Fruit fly (Drosophila melanogaster) whole organism, embryonic: ENCODE measurements around the gene CG32681.

Experiments used
- Aef1 ChIP-seq: fragments of 200-800 bp; sonication (Bioruptor generic); IDR thresholded peaks from 3 replicates; pipeline ENCODE4 v1.3.6; 2022; ENCODE audit warnings: missing biosample characterization, missing genetic modification characterization
- Awh ChIP-seq: fragments of 200-800 bp; sonication (Bioruptor generic); IDR thresholded peaks from 2 replicates; pipeline ENCODE4, ENCODE4 v1.3.6; 2022; ENCODE audit warnings: missing biosample characterization, missing genetic modification characterization
- BEAF-32 ChIP-seq: fragments of 200-800 bp; sonication (Bioruptor generic); optimal IDR thresholded peaks from 3 replicates; lab custom pipeline; 2017; ENCODE audit warnings: missing biosample characterization, missing genetic modification characterization, mild to moderate bottlenecking, moderate library complexity, missing genetic modification reagents
- CG11504 ChIP-seq: fragments of 200-800 bp; sonication (Bioruptor generic); optimal IDR thresholded peaks from 3 replicates; lab custom pipeline; 2019; ENCODE audit warnings: missing biosample characterization, mild to moderate bottlenecking, missing genetic modification characterization, moderate library complexity
- CG12769 ChIP-seq: fragments of 200-800 bp; sonication (Bioruptor generic); optimal IDR thresholded peaks from 2 replicates; lab custom pipeline; 2019; ENCODE audit warnings: missing biosample characterization, mild to moderate bottlenecking, missing genetic modification characterization, moderate library complexity
- CG14965 ChIP-seq: fragments of 200-800 bp; sonication (Bioruptor generic); optimal IDR thresholded peaks from 2 replicates; lab custom pipeline; 2016; ENCODE audit warnings: missing biosample characterization, missing genetic modification characterization, borderline replicate concordance
- CG15269 ChIP-seq: fragments of 200-800 bp; sonication (Bioruptor generic); optimal IDR thresholded peaks from 2 replicates; lab custom pipeline; 2018; ENCODE audit warnings: missing biosample characterization, mild to moderate bottlenecking, missing genetic modification characterization, moderate library complexity
- CG17361 ChIP-seq: fragments of 200-800 bp; sonication (Bioruptor generic); IDR thresholded peaks from 3 replicates; pipeline ENCODE4 v1.3.6; 2022; ENCODE audit warnings: missing biosample characterization, missing genetic modification characterization
- CG30403 ChIP-seq: fragments of 200-800 bp; sonication (Bioruptor generic); optimal IDR thresholded peaks from 3 replicates; lab custom pipeline; 2016; ENCODE audit warnings: missing biosample characterization, missing genetic modification characterization
- CG30431 ChIP-seq: fragments of 200-800 bp; sonication (Bioruptor generic); optimal IDR thresholded peaks from 2 replicates; lab custom pipeline; 2017; ENCODE audit warnings: missing biosample characterization, missing genetic modification characterization
- CG31441 ChIP-seq: fragments of 200-800 bp; sonication (Bioruptor generic); IDR thresholded peaks from 2 replicates; pipeline ENCODE4 v1.3.6; 2022; ENCODE audit warnings: missing biosample characterization, missing genetic modification characterization
- CG34422 ChIP-seq: fragments of 200-800 bp; sonication (Bioruptor generic); IDR thresholded peaks from 3 replicates; pipeline ENCODE4 v1.3.6; 2022; ENCODE audit warnings: missing biosample characterization, missing genetic modification characterization
- CG4404 ChIP-seq: fragments of 200-800 bp; sonication (Bioruptor generic); IDR thresholded peaks from 2 replicates; pipeline ENCODE4 v1.3.6; 2022; ENCODE audit warnings: missing biosample characterization, missing genetic modification characterization
- CG6689 ChIP-seq: fragments of 200-800 bp; sonication (Bioruptor generic); IDR thresholded peaks from 2 replicates; pipeline ENCODE4 v1.3.6; 2022; ENCODE audit warnings: missing biosample characterization, missing genetic modification characterization
- CG9215 ChIP-seq: fragments of 200-800 bp; sonication (Bioruptor generic); IDR thresholded peaks from 2 replicates; pipeline ENCODE4 v1.3.6; 2022; ENCODE audit warnings: missing biosample characterization, missing genetic modification characterization
- CG9727 ChIP-seq: fragments of 200-800 bp; sonication (Bioruptor generic); optimal IDR thresholded peaks from 3 replicates; lab custom pipeline; 2017; ENCODE audit warnings: missing biosample characterization, mild to moderate bottlenecking, missing genetic modification characterization
- CG9817 ChIP-seq: fragments of 200-800 bp; sonication (Bioruptor generic); optimal IDR thresholded peaks from 2 replicates; lab custom pipeline; 2018; ENCODE audit warnings: missing biosample characterization, mild to moderate bottlenecking, missing genetic modification characterization, moderate library complexity
- CG9932 ChIP-seq: fragments of 200-800 bp; sonication (Bioruptor generic); IDR thresholded peaks from 2 replicates; pipeline ENCODE4 v1.3.6; 2022; ENCODE audit warnings: missing biosample characterization, missing genetic modification characterization
- CTCF ChIP-seq: fragments of 200-800 bp; sonication (Bioruptor generic); optimal IDR thresholded peaks from 2 replicates; lab custom pipeline; 2017; ENCODE audit warnings: missing biosample characterization, mild to moderate bottlenecking, missing genetic modification characterization, moderate library complexity
- D19A ChIP-seq: fragments of 200-800 bp; optimal IDR thresholded peaks from 3 replicates; lab custom pipeline; 2019; ENCODE audit warnings: missing biosample characterization, mild to moderate bottlenecking, missing genetic modification characterization, moderate library complexity
- Dbx ChIP-seq: fragments of 200-800 bp; sonication (Bioruptor generic); IDR thresholded peaks from 3 replicates; pipeline ENCODE4 v1.3.6; 2022; ENCODE audit warnings: missing biosample characterization, missing genetic modification characterization
- Doc2 ChIP-seq: fragments of 200-800 bp; sonication (Bioruptor generic); IDR thresholded peaks from 2 replicates; pipeline ENCODE4 v1.3.6; 2022; ENCODE audit warnings: missing biosample characterization, missing genetic modification characterization
- Drgx ChIP-seq: fragments of 200-800 bp; sonication (Bioruptor generic); IDR thresholded peaks from 2 replicates; pipeline ENCODE4 v1.3.6; 2022; ENCODE audit warnings: missing biosample characterization, missing genetic modification characterization
- Eip74EF ChIP-seq, 2 experiments: fragments of 200-800 bp in 1 of 2; fragments of >200 bp in 1 of 2; sonication (Bioruptor generic) in 1 of 2; optimal IDR thresholded peaks; 2 replicates each; lab custom pipeline; 2017 to 2019; ENCODE audit warnings: missing biosample characterization in 2 of 2, missing genetic modification characterization in 2 of 2, mild to moderate bottlenecking in 1 of 2, moderate library complexity in 1 of 2
- HmgZ ChIP-seq: fragments of 200-800 bp; sonication (Bioruptor generic); optimal IDR thresholded peaks from 2 replicates; lab custom pipeline; 2018; ENCODE audit warnings: missing biosample characterization, mild to moderate bottlenecking, missing genetic modification characterization
- Oli ChIP-seq: fragments of 200-800 bp; sonication (Bioruptor generic); optimal IDR thresholded peaks from 2 replicates; lab custom pipeline; 2018; ENCODE audit warnings: missing biosample characterization, mild to moderate bottlenecking, missing genetic modification characterization, moderate library complexity
- Rx ChIP-seq: fragments of 200-800 bp; sonication (Bioruptor generic); IDR thresholded peaks from 2 replicates; pipeline ENCODE4 v1.3.6; 2022; ENCODE audit warnings: missing biosample characterization, missing genetic modification characterization
- Sox102F ChIP-seq: fragments of 200-800 bp; sonication (Bioruptor generic); optimal IDR thresholded peaks from 2 replicates; lab custom pipeline; 2018; ENCODE audit warnings: missing biosample characterization, mild to moderate bottlenecking, missing genetic modification characterization, moderate library complexity
- Stat92E ChIP-seq, 3 experiments: fragments of >200 bp in 2 of 3; fragments of 200-800 bp in 1 of 3; sonication (Bioruptor generic) in 1 of 3; optimal IDR thresholded peaks; 2 replicates each; lab custom pipeline; 2017 to 2019; ENCODE audit warnings: missing biosample characterization in 3 of 3, missing genetic modification characterization in 3 of 3, mild to moderate bottlenecking in 1 of 3, moderate library complexity in 1 of 3
- Taf1 ChIP-seq: fragments of 200-800 bp; sonication (Bioruptor generic); IDR thresholded peaks from 2 replicates; pipeline ENCODE4 v1.3.6; 2022; ENCODE audit warnings: missing biosample characterization, missing genetic modification characterization
- exex ChIP-seq: fragments of 200-800 bp; sonication (Bioruptor generic); optimal IDR thresholded peaks from 4 replicates; lab custom pipeline; 2018; ENCODE audit warnings: missing biosample characterization, mild to moderate bottlenecking, missing genetic modification characterization, moderate library complexity
- fd3F ChIP-seq: fragments of 200-800 bp; sonication (Bioruptor generic); optimal IDR thresholded peaks from 2 replicates; lab custom pipeline; 2018; ENCODE audit warnings: missing biosample characterization, mild to moderate bottlenecking, missing genetic modification characterization, moderate library complexity
- gcm2 ChIP-seq: fragments of 200-800 bp; sonication (Bioruptor generic); optimal IDR thresholded peaks from 2 replicates; lab custom pipeline; 2016; ENCODE audit warnings: missing biosample characterization, missing genetic modification characterization
- gem ChIP-seq: fragments of 200-800 bp; sonication (Bioruptor generic); optimal IDR thresholded peaks from 2 replicates; lab custom pipeline; 2019; ENCODE audit warnings: missing biosample characterization, mild to moderate bottlenecking, missing genetic modification characterization, moderate library complexity
- grau ChIP-seq: fragments of 200-800 bp; optimal IDR thresholded peaks from 3 replicates; lab custom pipeline; 2019; ENCODE audit warnings: missing biosample characterization, mild to moderate bottlenecking, missing genetic modification characterization, moderate library complexity
- gsb ChIP-seq: fragments of 200-800 bp; sonication (Bioruptor generic); IDR thresholded peaks from 2 replicates; pipeline ENCODE4 v1.3.6; 2022; ENCODE audit warnings: missing biosample characterization, missing genetic modification characterization
- hbn ChIP-seq: fragments of 200-800 bp; sonication (Bioruptor generic); IDR thresholded peaks from 2 replicates; pipeline ENCODE4 v1.3.6; 2022; ENCODE audit warnings: missing biosample characterization, missing genetic modification characterization; ENCODE audit not compliant: partially characterized antibody
- lab ChIP-seq: fragments of 200-800 bp; sonication (Bioruptor generic); optimal IDR thresholded peaks from 3 replicates; lab custom pipeline; 2017; ENCODE audit warnings: missing biosample characterization, missing genetic modification characterization, mild to moderate bottlenecking, moderate library complexity, missing genetic modification reagents
- lbe ChIP-seq: fragments of 200-800 bp; sonication (Bioruptor generic); optimal IDR thresholded peaks from 2 replicates; lab custom pipeline; 2016; ENCODE audit warnings: missing biosample characterization, mild to moderate bottlenecking, missing genetic modification characterization
- mld ChIP-seq: fragments of 200-800 bp; sonication (Bioruptor generic); IDR thresholded peaks from 3 replicates; pipeline ENCODE4 v1.3.6; 2022; ENCODE audit warnings: missing biosample characterization, missing genetic modification characterization; ENCODE audit not compliant: partially characterized antibody
- pan ChIP-seq, 4 experiments: fragments of >200 bp in 3 of 4; fragments of 200-800 bp in 1 of 4; sonication (Bioruptor generic) in 1 of 4; optimal IDR thresholded peaks in 3 of 4; IDR thresholded peaks in 1 of 4; 2 replicates each; pipeline versions ENCODE4 v1.3.6 to Lab custom; 2017 to 2022; ENCODE audit warnings: missing biosample characterization in 2 of 4, missing genetic modification characterization in 2 of 4, mixed read lengths in 1 of 4
- ranshi ChIP-seq: fragments of 200-800 bp; sonication (Bioruptor generic); IDR thresholded peaks from 2 replicates; pipeline ENCODE4 v1.3.6; 2022; ENCODE audit warnings: missing biosample characterization, missing genetic modification characterization
- sens ChIP-seq: fragments of 200-800 bp; sonication (Bioruptor generic); peaks from one replicate; lab custom pipeline; 2016; ENCODE audit warnings: missing biosample characterization, missing genetic modification characterization
- slbo ChIP-seq: fragments of 200-800 bp; sonication (Bioruptor generic); IDR thresholded peaks from 2 replicates; pipeline ENCODE4 v1.3.6; 2022; ENCODE audit warnings: missing biosample characterization, missing genetic modification characterization
- ssp ChIP-seq: fragments of 200-800 bp; sonication (Bioruptor generic); IDR thresholded peaks from 2 replicates; pipeline ENCODE4 v1.3.6; 2022; ENCODE audit warnings: missing biosample characterization, missing genetic modification characterization
- sug ChIP-seq: fragments of 200-800 bp; optimal IDR thresholded peaks from 2 replicates; lab custom pipeline; 2019; ENCODE audit warnings: missing biosample characterization, mild to moderate bottlenecking, missing genetic modification characterization, moderate library complexity
- ttk ChIP-seq: fragments of 200-800 bp; sonication (Bioruptor generic); IDR thresholded peaks from 2 replicates; pipeline ENCODE4 v2.1.2; 2022; ENCODE audit warnings: missing biosample characterization, missing genetic modification characterization
- unpg ChIP-seq: fragments of 200-800 bp; sonication (Bioruptor generic); optimal IDR thresholded peaks from 3 replicates; lab custom pipeline; 2018; ENCODE audit warnings: missing biosample characterization, mild to moderate bottlenecking, missing genetic modification characterization, moderate library complexity

Gene CG32681

DNA sequence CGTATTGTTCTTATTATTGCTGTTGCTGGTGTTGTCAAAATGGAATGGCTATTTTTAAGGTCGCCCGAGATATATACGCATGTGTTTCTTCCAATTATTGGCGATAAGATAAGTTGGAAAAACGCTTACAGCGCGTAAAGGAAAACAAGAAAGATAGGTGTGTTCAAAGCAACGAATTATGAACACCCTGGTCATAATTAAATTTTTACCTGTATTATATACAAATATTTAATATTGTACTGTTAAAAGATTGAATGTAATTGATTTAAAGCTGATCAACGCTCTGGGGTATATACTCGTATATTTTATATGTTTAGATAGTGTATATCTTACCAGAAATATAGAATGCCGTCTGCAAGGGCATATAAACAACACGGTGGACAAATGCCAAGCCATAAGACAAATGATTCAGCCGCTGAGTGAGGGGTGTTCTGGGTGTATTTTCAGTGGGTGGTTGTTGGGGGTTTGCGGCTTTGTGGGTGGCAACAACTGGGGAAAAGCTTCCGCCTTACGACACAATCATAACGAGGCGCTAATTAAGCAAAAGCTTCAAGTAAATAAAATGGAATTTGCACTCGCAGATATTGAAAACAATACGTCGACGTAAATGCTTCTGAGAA, 16.5 kb upstream of the CG32681 start (continued):
- no peak for TF ChIP-seq CG30431 (GFP tag; lab: Kevin White, UChicago)
- TF ChIP-seq Rx (GFP tag; lab: Robert Waterston, UW): no peak
- no peak for TF ChIP-seq CG14965
- TF ChIP-seq hbn (GFP tag; lab: Robert Waterston, UW): no peak
- peak; percentile 35 for TF ChIP-seq unpg
- TF ChIP-seq CG9215 (GFP tag; lab: Robert Waterston, UW): peak; percentile 40; the same call in 1 of the 2 replicates
- TF ChIP-seq gem (tag; lab: Kevin White, UChicago): peak; percentile 50
- TF ChIP-seq gsb (GFP tag; lab: Robert Waterston, UW): 0 out of 2 replicates have a peak, but pooled peaks have one; percentile 18
- 0 out of 2 replicates have a peak, but pooled peaks have one; percentile 27 for TF ChIP-seq CG31441
- TF ChIP-seq D19A (tag; lab: Kevin White, UChicago): peak; percentile 93
- TF ChIP-seq Taf1 (GFP tag; lab: Robert Waterston, UW): peak; percentile 30; the same call in 1 of the 2 replicates
- peak; percentile 46 for TF ChIP-seq sug
- peak; percentile 53 for TF ChIP-seq CG12769 (tag; lab: Kevin White, UChicago)
- peak; percentile 27; the same call in 1 of the 2 replicates for TF ChIP-seq ttk (GFP tag; lab: Robert Waterston, UW)
- TF ChIP-seq Dbx: peak; percentile 61
- peak; percentile 2 for TF ChIP-seq fd3F
- peak; percentile 20 for TF ChIP-seq CG9727 (GFP tag; lab: Kevin White, UChicago)
- peak; percentile 4 for TF ChIP-seq CG9817
- TF ChIP-seq pan (optimal IDR thresholded peaks at IDR 0.05; lab: Kevin White, UChicago): no peak
- peak in 1 of 2 experiments; percentile 70 for TF ChIP-seq pan (GFP tag; optimal IDR thresholded peaks at IDR 0.05 in 1 of 2, IDR thresholded peaks at IDR 0.05 in 1 of 2)
- TF ChIP-seq grau (tag; lab: Kevin White, UChicago): peak; percentile 50
- peak; percentile 49 for TF ChIP-seq sens (GFP tag; lab: Kevin White, UChicago)
- peak; percentile 81 for TF ChIP-seq exex (tag; lab: Kevin White, UChicago)
- TF ChIP-seq CG30403: peak; percentile 11
- TF ChIP-seq mld (GFP tag; lab: Robert Waterston, UW): no peak
- TF ChIP-seq Eip74EF (GFP tag; optimal IDR thresholded peaks at IDR 0.05; lab: Kevin White, UChicago): peak in 1 of 2 experiments; percentile 2
- TF ChIP-seq Aef1 (GFP tag; lab: Robert Waterston, UW): peak; percentile 42; the same call in 2 of the 3 replicates
- no peak for TF ChIP-seq BEAF-32 (GFP tag; lab: Kevin White, UChicago)
- TF ChIP-seq CG15269 (tag; lab: Kevin White, UChicago): peak; percentile 45
- 0 out of 3 replicates have a peak, but pooled peaks have one; percentile 12 for TF ChIP-seq CG17361 (GFP tag; lab: Robert Waterston, UW)
- peak; percentile 55; the same call in 1 of the 2 replicates for TF ChIP-seq CG6689 (GFP tag; lab: Robert Waterston, UW)
- no peak for TF ChIP-seq lbe
- TF ChIP-seq slbo (GFP tag; lab: Robert Waterston, UW): peak; percentile 63
- 0 out of 3 replicates have a peak, but pooled peaks have one; percentile 41 for TF ChIP-seq CG34422
- TF ChIP-seq gcm2 (GFP tag; lab: Kevin White, UChicago): no peak
- no peak for TF ChIP-seq Stat92E (GFP tag; optimal IDR thresholded peaks at IDR 0.05; lab: Kevin White, UChicago)
- TF ChIP-seq CTCF (GFP tag; lab: Kevin White, UChicago): no peak
- TF ChIP-seq ranshi (GFP tag; lab: Robert Waterston, UW): 0 out of 2 replicates have a peak, but pooled peaks have one; percentile 27
- peak; percentile 56 for TF ChIP-seq lab
- TF ChIP-seq Sox102F (GFP tag; lab: Kevin White, UChicago): peak; percentile 20
- TF ChIP-seq Awh: no peak
- TF ChIP-seq HmgZ (tag; lab: Kevin White, UChicago): peak; percentile 1
- peak; percentile 29; the same call in 1 of the 2 replicates for TF ChIP-seq ssp (GFP tag; lab: Robert Waterston, UW)
- 0 out of 2 replicates have a peak, but pooled peaks have one; percentile 17 for TF ChIP-seq CG4404
- peak; percentile 28 for TF ChIP-seq Oli (tag; lab: Kevin White, UChicago)
- TF ChIP-seq Doc2 (GFP tag; lab: Robert Waterston, UW): no peak
- no peak for TF ChIP-seq Drgx (GFP tag; lab: Robert Waterston, UW)
- TF ChIP-seq CG9932 (GFP tag; lab: Robert Waterston, UW): peak; percentile 46
- TF ChIP-seq CG11504 (tag; lab: Kevin White, UChicago): peak; percentile 51
